Fruit fly (Drosophila melanogaster): Measurements from ENCODE around the gene CBP.
A peak's percentile ranks its signal among the peaks of the same experiment; 100 is the strongest.

DNA sequence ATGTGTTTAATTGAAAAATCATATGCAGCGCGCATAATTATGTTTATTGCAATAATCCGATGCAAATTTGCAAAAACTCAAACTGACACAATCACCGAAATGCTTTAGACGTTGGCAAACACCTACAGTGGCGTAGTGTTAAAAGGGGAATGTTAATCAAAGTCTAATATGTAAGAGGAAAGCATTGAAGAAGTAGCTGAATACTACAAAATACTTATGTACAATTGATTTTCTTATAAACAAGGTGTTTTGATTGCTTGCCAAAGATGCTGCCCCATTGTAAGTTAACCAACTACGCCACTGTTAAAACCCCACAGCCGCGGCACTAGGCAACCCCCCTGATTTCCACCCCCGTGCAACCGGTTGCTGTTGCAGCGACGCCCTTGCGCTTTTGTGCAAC, 42.4 kb downstream of the CBP start:
- peak; percentile 37 for TF ChIP-seq CG3032 (tag; optimal IDR thresholded peaks at IDR 0.05)
- TF ChIP-seq OdsH (GFP tag; optimal IDR thresholded peaks at IDR 0.05), result peak; percentile 32
- TF ChIP-seq Eip75B (GFP tag; optimal IDR thresholded peaks at IDR 0.05), result peak; percentile 21
- peak; percentile 25 for TF ChIP-seq lz (GFP tag; optimal IDR thresholded peaks at IDR 0.05)
- no peak for TF ChIP-seq CG4318 (GFP tag; optimal IDR thresholded peaks at IDR 0.05)
- TF ChIP-seq CG34406 (GFP tag; optimal IDR thresholded peaks at IDR 0.05), result peak; percentile 10
- peak; percentile 17 for TF ChIP-seq fd59A (GFP tag; optimal IDR thresholded peaks at IDR 0.05)
- TF ChIP-seq Blimp-1 (GFP tag; optimal IDR thresholded peaks at IDR 0.05), result no peak
- TF ChIP-seq ss (GFP tag; optimal IDR thresholded peaks at IDR 0.05), result peak in 1 of 2 experiments; percentile 42
- TF ChIP-seq Sox15 (GFP tag; optimal IDR thresholded peaks at IDR 0.05), result no peak
- peak; percentile 23; the same call in 1 of the 2 replicates for TF ChIP-seq CG15336 (GFP tag; IDR thresholded peaks at IDR 0.05)
- TF ChIP-seq Lpt (GFP tag; optimal IDR thresholded peaks at IDR 0.05), result no peak
- TF ChIP-seq CG7368 (GFP tag; optimal IDR thresholded peaks at IDR 0.05), result no peak

Data from whole organism, prepupa.